Worm (Caenorhabditis elegans) whole organism, midembryonic: ENCODE results near the gene Y17G7B.21.

Experiments
- cog-1 ChIP-seq: sonication (generic microtip); optimal IDR thresholded peaks from 2 replicates; lab custom pipeline; 2016; ENCODE audit warnings: missing genetic modification characterization, missing compliant biosample characterization
- flt-1 ChIP-seq: fragments of 200-800 bp; sonication (Bioruptor generic); IDR thresholded peaks from 2 replicates; pipeline ENCODE4 v1.3.6; 2022; ENCODE audit warnings: missing genetic modification characterization, missing compliant biosample characterization
- klf-2 ChIP-seq: fragments of 200-800 bp; sonication (Bioruptor generic); conservative IDR thresholded peaks from 2 replicates; pipeline ENCODE4 v1.3.6; 2022; ENCODE audit warnings: missing genetic modification reagents, missing genetic modification characterization, missing compliant biosample characterization
- med-1 ChIP-seq: sonication (generic microtip); optimal IDR thresholded peaks from 2 replicates; lab custom pipeline; 2017; ENCODE audit warnings: missing genetic modification characterization, mild to moderate bottlenecking, missing compliant biosample characterization, antibody characterized with exemption, missing genetic modification reagents; ENCODE audit not compliant: insufficient read depth
- ref-1 ChIP-seq: fragments of 200-800 bp; sonication (Bioruptor generic); conservative IDR thresholded peaks from 2 replicates; pipeline ENCODE4 v1.3.6; 2022; ENCODE audit warnings: missing genetic modification reagents, missing genetic modification characterization, missing compliant biosample characterization
- tab-1 ChIP-seq: fragments of 200-800 bp; sonication (Bioruptor generic); IDR thresholded peaks from 2 replicates; pipeline ENCODE4 v1.3.6; 2022; ENCODE audit warnings: missing genetic modification characterization, missing compliant biosample characterization

- 0 out of 2 replicates have a peak, but pooled peaks have one; percentile 4 for TF ChIP-seq tab-1 (GFP tag; lab: Robert Waterston, UW)
- TF ChIP-seq flt-1 (GFP tag; lab: Robert Waterston, UW): no peak
- TF ChIP-seq med-1: no peak
- TF ChIP-seq klf-2 (GFP tag; lab: Robert Waterston, UW): no peak
- no peak for TF ChIP-seq cog-1
- TF ChIP-seq ref-1 (GFP tag; lab: Robert Waterston, UW): no peak
Measured at ce11 chrII:11979449-11980095, 2.1 kb upstream of the Y17G7B.21 start, which contains the start of the genes ash-2 and Y17G7B.20.
